Fruit fly (Drosophila melanogaster) whole organism, pupa: Measurements from ENCODE around the gene CG31743.

Source experiments
- CG10348 ChIP-seq: fragments of 200-800 bp; sonication (Bioruptor generic); IDR thresholded peaks from 2 replicates; pipeline ENCODE4 v1.3.6; 2022; ENCODE audit warnings: missing biosample characterization, missing genetic modification characterization
- CG12605 ChIP-seq: fragments of 200-800 bp; sonication (Bioruptor generic); IDR thresholded peaks from 2 replicates; pipeline ENCODE4 v1.3.6; 2022; ENCODE audit warnings: missing biosample characterization, missing genetic modification characterization
- CG14655 ChIP-seq: fragments of 200-800 bp; sonication (Bioruptor generic); optimal IDR thresholded peaks from 3 replicates; lab custom pipeline; 2017; ENCODE audit warnings: mild to moderate bottlenecking, missing biosample characterization, missing genetic modification reagents, missing genetic modification characterization
- CG17806 ChIP-seq: fragments of 200-800 bp; sonication (Bioruptor generic); optimal IDR thresholded peaks from 2 replicates; lab custom pipeline; 2018; ENCODE audit warnings: missing biosample characterization, mild to moderate bottlenecking, missing genetic modification characterization, moderate library complexity
- CG32121 ChIP-seq: fragments of 200-800 bp; sonication (Bioruptor generic); IDR thresholded peaks from 2 replicates; pipeline ENCODE4 v1.3.6; 2022; ENCODE audit warnings: missing biosample characterization, missing genetic modification characterization
- CG8301 ChIP-seq: fragments of 200-800 bp; sonication (Bioruptor generic); optimal IDR thresholded peaks from 2 replicates; lab custom pipeline; 2018; ENCODE audit warnings: missing biosample characterization, mild to moderate bottlenecking, missing genetic modification characterization
- D1 ChIP-seq: fragments of 200-800 bp; sonication (Bioruptor generic); optimal IDR thresholded peaks from 2 replicates; lab custom pipeline; 2018; ENCODE audit warnings: missing biosample characterization, mild to moderate bottlenecking, missing genetic modification characterization, moderate library complexity
- EcR ChIP-seq: fragments of 200-800 bp; sonication (Bioruptor generic); optimal IDR thresholded peaks from 3 replicates; lab custom pipeline; 2019; ENCODE audit warnings: missing biosample characterization, missing genetic modification characterization, mild to moderate bottlenecking, moderate library complexity, missing genetic modification reagents
- Pif1A ChIP-seq: fragments of 200-800 bp; sonication (Bioruptor generic); optimal IDR thresholded peaks from 3 replicates; lab custom pipeline; 2016; ENCODE audit warnings: missing biosample characterization, missing genetic modification characterization
- Pif1B ChIP-seq: fragments of 200-800 bp; sonication (Bioruptor generic); optimal IDR thresholded peaks from 3 replicates; lab custom pipeline; 2016; ENCODE audit warnings: missing biosample characterization, missing genetic modification characterization
- rn ChIP-seq: fragments of 200-800 bp; sonication (Bioruptor generic); IDR thresholded peaks from 2 replicates; pipeline ENCODE4 v1.3.6; 2022; ENCODE audit warnings: missing biosample characterization, missing genetic modification characterization

- TF ChIP-seq Pif1A (GFP tag; lab: Kevin White, UChicago), result no peak
- TF ChIP-seq CG12605 (GFP tag; lab: Robert Waterston, UW), result no peak
- TF ChIP-seq CG8301, result no peak
- no peak for TF ChIP-seq CG14655 (GFP tag; lab: Kevin White, UChicago)
- no peak for TF ChIP-seq EcR (GFP tag; lab: Kevin White, UChicago)
- no peak for TF ChIP-seq CG10348 (GFP tag; lab: Robert Waterston, UW)
- no peak for TF ChIP-seq CG32121 (GFP tag; lab: Robert Waterston, UW)
- no peak for TF ChIP-seq Pif1B
- TF ChIP-seq rn (GFP tag; lab: Robert Waterston, UW), result no peak
- TF ChIP-seq CG17806 (tag; lab: Kevin White, UChicago), result no peak
- TF ChIP-seq D1 (tag; lab: Kevin White, UChicago), result no peak
Observed at dm6 chr2L:16921825-16922224, 42.5 kb downstream of the CG31743 start.
